Worm (Caenorhabditis elegans) whole organism, young adult: Measurements from ENCODE around the gene C30G4.2.

Source experiments
- B0336.3 ChIP-seq: fragments of 200-800 bp; sonication (Bioruptor generic); IDR thresholded peaks from 2 replicates; pipeline ENCODE4 v1.3.6; 2022; ENCODE audit warnings: missing genetic modification characterization, missing compliant biosample characterization
- D2030.7 ChIP-seq: fragments of 200-800 bp; sonication (Bioruptor generic); IDR thresholded peaks from 2 replicates; pipeline ENCODE4 v1.3.6; 2022; ENCODE audit warnings: missing genetic modification reagents, missing genetic modification characterization, missing compliant biosample characterization
- F49E8.2 ChIP-seq: sonication (generic microtip); optimal IDR thresholded peaks from 3 replicates; lab custom pipeline; 2017; ENCODE audit warnings: missing genetic modification characterization, mild to moderate bottlenecking, missing compliant biosample characterization, antibody characterized with exemption, moderate library complexity; ENCODE audit not compliant: insufficient read depth
- ZK185.1 ChIP-seq: sonication (generic microtip); optimal IDR thresholded peaks from 2 replicates; lab custom pipeline; 2016; ENCODE audit warnings: mild to moderate bottlenecking, missing genetic modification characterization, missing compliant biosample characterization; ENCODE audit not compliant: poor library complexity, severe bottlenecking
- atf-7 ChIP-seq: sonication (generic microtip); optimal IDR thresholded peaks from 2 replicates; lab custom pipeline; 2017; ENCODE audit warnings: mild to moderate bottlenecking, missing genetic modification characterization, missing compliant biosample characterization
- bed-2 ChIP-seq: fragments of 200-800 bp; sonication (Bioruptor generic); IDR thresholded peaks from 2 replicates; pipeline ENCODE4 v1.3.6; 2022; ENCODE audit warnings: missing genetic modification reagents, missing genetic modification characterization, missing compliant biosample characterization
- hlh-26 ChIP-seq: fragments of 200-800 bp; sonication (Bioruptor generic); conservative IDR thresholded peaks from 2 replicates; pipeline ENCODE4 v1.3.6; 2022; ENCODE audit warnings: missing genetic modification reagents, missing genetic modification characterization, missing compliant biosample characterization
- madf-8 ChIP-seq: fragments of 200-800 bp; sonication (Bioruptor generic); conservative IDR thresholded peaks from 2 replicates; pipeline ENCODE4 v1.3.6; 2022; ENCODE audit warnings: missing genetic modification reagents, missing genetic modification characterization, missing compliant biosample characterization
- nfya-1 ChIP-seq: sonication (generic microtip); optimal IDR thresholded peaks from 2 replicates; lab custom pipeline; 2017; ENCODE audit warnings: antibody characterized with exemption, missing compliant biosample characterization, missing genetic modification characterization, borderline replicate concordance; ENCODE audit not compliant: insufficient read depth
- nfyb-1 ChIP-seq: fragments of 200-800 bp; sonication (Bioruptor generic); IDR thresholded peaks from 2 replicates; pipeline ENCODE4 v1.3.6; 2022; ENCODE audit warnings: missing genetic modification reagents, missing genetic modification characterization, missing compliant biosample characterization
- nhr-27 ChIP-seq: fragments of 200-800 bp; sonication (Bioruptor generic); optimal IDR thresholded peaks from 2 replicates; lab custom pipeline; 2018; ENCODE audit warnings: mild to moderate bottlenecking, missing genetic modification characterization, moderate library complexity, missing compliant biosample characterization
- nhr-80 ChIP-seq: sonication (generic microtip); optimal IDR thresholded peaks from 2 replicates; lab custom pipeline; 2016; ENCODE audit warnings: missing genetic modification characterization, missing compliant biosample characterization
- snpc-4 ChIP-seq, 5 experiments: fragments of 150-350 bp in 1 of 5; sonication (generic microtip) in 4 of 5; optimal IDR thresholded peaks; 2 replicates each; lab custom pipeline; 2014 to 2018; ENCODE audit warnings: missing genetic modification characterization in 5 of 5, missing biosample characterization in 3 of 5, antibody characterized with exemption in 2 of 5, mild to moderate bottlenecking in 2 of 5, missing compliant biosample characterization in 2 of 5, missing genotype in 2 of 5, moderate library complexity in 2 of 5, missing genetic modification reagents in 1 of 5
- xnd-1 ChIP-seq: sonication (generic microtip); optimal IDR thresholded peaks from 2 replicates; lab custom pipeline; 2016; ENCODE audit warnings: missing genotype, missing genetic modification reagents, missing genetic modification characterization, missing compliant biosample characterization
- ztf-6 ChIP-seq: fragments of 200-800 bp; sonication (Bioruptor generic); IDR thresholded peaks from 2 replicates; pipeline ENCODE4 v1.3.6; 2022; ENCODE audit warnings: missing genetic modification reagents, missing genetic modification characterization, missing compliant biosample characterization

The C30G4.2 gene

ce11 chrX:16995886-16996283 is 49.5 kb downstream of the C30G4.2 start:
- TF ChIP-seq hlh-26, result no peak
- peak; percentile 77 for TF ChIP-seq nhr-80
- TF ChIP-seq nhr-27 (tag; lab: Kevin White, UChicago), result no peak
- no peak for TF ChIP-seq snpc-4 (GFP tag; optimal IDR thresholded peaks at IDR 0.05; lab: Kevin White, UChicago)
- TF ChIP-seq snpc-4 (tag; optimal IDR thresholded peaks at IDR 0.05; lab: Kevin White, UChicago), result peak in 2 of 4 experiments; percentile 2 to 57

- TF ChIP-seq hlh-26 (no peak), madf-8 (no peak), nfya-1 (no peak), xnd-1 (tag; lab: Kevin White, UChicago) (no peak), ZK185.1 (peak; percentile 19), nfyb-1 (GFP tag; lab: Robert Waterston, UW) (no peak), nhr-80 (peak; percentile 48), atf-7 (tag; lab: Kevin White, UChicago) (no peak)
- TF ChIP-seq, all 124 proteins: peak for 2
These were observed 50.1 kb downstream of the C30G4.2 start for ce11 chrX:16995149-16995885.

ce11 chrX:16994417-16994816 is 51.0 kb downstream of the C30G4.2 start:
- no peak for TF ChIP-seq bed-2 (GFP tag; lab: Robert Waterston, UW)
- no peak for TF ChIP-seq F49E8.2
- TF ChIP-seq D2030.7 (GFP tag; lab: Robert Waterston, UW), result no peak
- no peak for TF ChIP-seq ztf-6 (GFP tag; lab: Robert Waterston, UW)
- no peak for TF ChIP-seq B0336.3
- TF ChIP-seq, all 124 proteins: peak for 0
